Worm (Caenorhabditis elegans) whole organism, L2 larva: ENCODE measurements around the gene B0294.3.

Experiments
- C34F6.9 ChIP-seq: fragments of 150-350 bp; optimal IDR thresholded peaks from 2 replicates; lab custom pipeline; 2014; ENCODE audit warnings: missing biosample characterization, missing genetic modification characterization
- F13H6.1 ChIP-seq: sonication (generic microtip); optimal IDR thresholded peaks from 2 replicates; lab custom pipeline; 2016; ENCODE audit warnings: missing genetic modification characterization, missing compliant biosample characterization
- R02D3.7 ChIP-seq: fragments of 150-350 bp; optimal IDR thresholded peaks from 2 replicates; lab custom pipeline; 2014; ENCODE audit warnings: missing biosample characterization, missing genetic modification characterization
- Y55F3AM.14 ChIP-seq: fragments of 200-800 bp; sonication (Bioruptor generic); optimal IDR thresholded peaks from 2 replicates; lab custom pipeline; 2018; ENCODE audit warnings: mild to moderate bottlenecking, missing genetic modification characterization, missing compliant biosample characterization
- alr-1 ChIP-seq: fragments of 150-350 bp; optimal IDR thresholded peaks from 2 replicates; lab custom pipeline; 2014; ENCODE audit warnings: missing biosample characterization, missing genetic modification characterization
- aly-2 ChIP-seq: fragments of 150-350 bp; optimal IDR thresholded peaks from 2 replicates; lab custom pipeline; 2014; ENCODE audit warnings: missing biosample characterization, missing genetic modification characterization
- ama-1 ChIP-seq: fragments of 150-350 bp; optimal IDR thresholded peaks from 2 replicates; lab custom pipeline; 2018; ENCODE audit warnings: inconsistent platforms
- blmp-1 ChIP-seq: sonication (generic microtip); optimal IDR thresholded peaks from 2 replicates; lab custom pipeline; 2017; ENCODE audit warnings: missing genetic modification characterization, mild to moderate bottlenecking, missing compliant biosample characterization, antibody characterized with exemption, moderate library complexity; ENCODE audit not compliant: insufficient read depth
- ceh-82 ChIP-seq: fragments of 150-350 bp; optimal IDR thresholded peaks from 2 replicates; lab custom pipeline; 2014; ENCODE audit warnings: missing biosample characterization, missing genetic modification characterization
- crh-2 ChIP-seq: sonication (generic microtip); optimal IDR thresholded peaks from 2 replicates; lab custom pipeline; 2017; ENCODE audit warnings: missing biosample characterization, missing genetic modification characterization
- dmd-4 ChIP-seq: sonication (generic microtip); optimal IDR thresholded peaks from 2 replicates; lab custom pipeline; 2017; ENCODE audit warnings: missing biosample characterization, missing genetic modification characterization
- egl-27 ChIP-seq: sonication (generic microtip); optimal IDR thresholded peaks from 3 replicates; lab custom pipeline; 2017; ENCODE audit warnings: missing biosample characterization, missing genetic modification reagents, missing genetic modification characterization
- elt-1 ChIP-seq: fragments of 150-350 bp; optimal IDR thresholded peaks from 2 replicates; lab custom pipeline; 2014; ENCODE audit warnings: missing biosample characterization, missing genetic modification characterization
- elt-3 ChIP-seq: sonication (generic microtip); optimal IDR thresholded peaks from 2 replicates; lab custom pipeline; 2017; ENCODE audit warnings: missing biosample characterization, missing genetic modification characterization
- fos-1 ChIP-seq: fragments of 150-350 bp; optimal IDR thresholded peaks from 2 replicates; lab custom pipeline; 2014; ENCODE audit warnings: missing biosample characterization, missing genetic modification characterization
- gmeb-1 ChIP-seq: fragments of 150-350 bp; optimal IDR thresholded peaks from 2 replicates; lab custom pipeline; 2014; ENCODE audit warnings: missing biosample characterization, missing genetic modification characterization
- lin-11 ChIP-seq: fragments of 150-350 bp; sonication (generic microtip); optimal IDR thresholded peaks from 2 replicates; lab custom pipeline; 2014; ENCODE audit warnings: missing biosample characterization, missing genetic modification characterization, inconsistent platforms, mixed read lengths
- lin-13 ChIP-seq: fragments of 150-350 bp; optimal IDR thresholded peaks from 2 replicates; lab custom pipeline; 2014; ENCODE audit warnings: missing biosample characterization, missing genetic modification reagents, missing genetic modification characterization
- lin-39 ChIP-seq: fragments of 150-350 bp; optimal IDR thresholded peaks from 2 replicates; lab custom pipeline; 2014; ENCODE audit warnings: missing biosample characterization, missing genetic modification reagents, missing genetic modification characterization
- mab-5 ChIP-seq: fragments of 150-350 bp; optimal IDR thresholded peaks from 2 replicates; lab custom pipeline; 2014; ENCODE audit warnings: missing biosample characterization, missing genetic modification characterization
- mbf-1 ChIP-seq: sonication (generic microtip); optimal IDR thresholded peaks from 2 replicates; lab custom pipeline; 2017; ENCODE audit warnings: missing biosample characterization, missing genetic modification characterization
- mdl-1 ChIP-seq, 2 experiments: fragments of 150-350 bp in 1 of 2; sonication (generic microtip) in 1 of 2; optimal IDR thresholded peaks; 2 replicates each; lab custom pipeline; 2017; ENCODE audit warnings: missing biosample characterization in 2 of 2, missing genetic modification characterization in 2 of 2
- nhr-10 ChIP-seq: sonication (generic microtip); optimal IDR thresholded peaks from 2 replicates; lab custom pipeline; 2017; ENCODE audit warnings: missing biosample characterization, missing genetic modification characterization
- nhr-12 ChIP-seq: fragments of 150-350 bp; optimal IDR thresholded peaks from 2 replicates; lab custom pipeline; 2014; ENCODE audit warnings: missing biosample characterization, missing genetic modification characterization
- nhr-129 ChIP-seq: fragments of 150-350 bp; optimal IDR thresholded peaks from 2 replicates; lab custom pipeline; 2014; ENCODE audit warnings: missing biosample characterization, missing genetic modification characterization
- nhr-21 ChIP-seq: fragments of 150-350 bp; optimal IDR thresholded peaks from 2 replicates; lab custom pipeline; 2014; ENCODE audit warnings: missing biosample characterization, missing genetic modification characterization
- nhr-23 ChIP-seq: fragments of 150-350 bp; optimal IDR thresholded peaks from 2 replicates; lab custom pipeline; 2014; ENCODE audit warnings: missing biosample characterization, missing genetic modification reagents, missing genetic modification characterization
- nhr-25 ChIP-seq: fragments of 150-350 bp; sonication (generic microtip); optimal IDR thresholded peaks from 3 replicates; lab custom pipeline; 2014; ENCODE audit warnings: missing biosample characterization, missing genetic modification characterization
- peb-1 ChIP-seq: fragments of 150-350 bp; optimal IDR thresholded peaks from 2 replicates; lab custom pipeline; 2014; ENCODE audit warnings: missing biosample characterization, missing genetic modification characterization
- sem-4 ChIP-seq: fragments of 150-350 bp; optimal IDR thresholded peaks from 2 replicates; lab custom pipeline; 2014; ENCODE audit warnings: missing biosample characterization, missing genetic modification reagents, missing genetic modification characterization
- skn-1 ChIP-seq: sonication (generic microtip); optimal IDR thresholded peaks from 2 replicates; lab custom pipeline; 2017; ENCODE audit warnings: missing biosample characterization, missing genetic modification characterization
- sma-3 ChIP-seq: sonication (generic microtip); optimal IDR thresholded peaks from 2 replicates; lab custom pipeline; 2016; ENCODE audit warnings: missing genetic modification reagents, missing genetic modification characterization, missing compliant biosample characterization
- sma-9 ChIP-seq, 2 experiments: fragments of 150-350 bp in 1 of 2; sonication (generic microtip) in 1 of 2; optimal IDR thresholded peaks; 2 replicates each; lab custom pipeline; 2014 to 2016; ENCODE audit warnings: missing genetic modification characterization in 2 of 2, mild to moderate bottlenecking in 1 of 2, missing biosample characterization in 1 of 2, missing compliant biosample characterization in 1 of 2, missing genetic modification reagents in 1 of 2, moderate library complexity in 1 of 2
- unc-39 ChIP-seq: fragments of 150-350 bp; optimal IDR thresholded peaks from 2 replicates; lab custom pipeline; 2014; ENCODE audit warnings: missing biosample characterization, missing genetic modification characterization
- unc-55 ChIP-seq: fragments of 150-350 bp; sonication (generic microtip); optimal IDR thresholded peaks from 3 replicates; lab custom pipeline; 2014; ENCODE audit warnings: missing biosample characterization, missing genetic modification reagents, missing genetic modification characterization
- unc-62 ChIP-seq: fragments of 150-350 bp; optimal IDR thresholded peaks from 2 replicates; lab custom pipeline; 2014; ENCODE audit warnings: missing biosample characterization, missing genetic modification reagents, missing genetic modification characterization
- zag-1 ChIP-seq: fragments of 150-350 bp; optimal IDR thresholded peaks from 2 replicates; lab custom pipeline; 2014; ENCODE audit warnings: missing biosample characterization, missing genetic modification characterization
- ztf-1 ChIP-seq: fragments of 200-800 bp; sonication (Bioruptor generic); conservative IDR thresholded peaks from 2 replicates; pipeline ENCODE4 v1.3.6; 2022; ENCODE audit warnings: missing genetic modification characterization, missing compliant biosample characterization
- ztf-4 ChIP-seq: fragments of 150-350 bp; optimal IDR thresholded peaks from 2 replicates; lab custom pipeline; 2014; ENCODE audit warnings: missing biosample characterization, missing genetic modification characterization

The B0294.3 gene

DNA sequence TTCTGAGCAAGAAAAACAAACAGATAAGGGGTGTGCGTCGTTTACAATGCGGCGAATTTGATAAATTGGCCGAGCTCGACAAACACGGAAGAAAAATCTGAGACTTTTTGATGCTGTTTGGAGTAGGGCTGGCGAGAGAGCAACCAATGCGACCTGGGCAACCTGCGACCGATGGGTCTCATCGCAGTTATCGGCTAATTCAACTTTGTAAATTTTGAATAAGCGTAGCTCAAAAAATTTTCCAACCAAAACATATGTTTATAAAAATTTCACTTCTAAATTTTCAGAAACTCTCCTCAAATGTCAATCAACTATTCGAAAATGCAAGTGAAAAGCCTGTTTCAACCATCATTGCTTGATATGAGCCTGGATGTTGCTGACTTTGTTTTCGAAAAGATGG lies at the start of gene B0294.3:
B0294.3 (plus strand) TSS at position 301 of the 400 bp plus-strand sequence.
- TF ChIP-seq lin-13 (GFP tag; lab: Kevin White, UChicago) = no peak
- TF ChIP-seq skn-1 (tag; lab: Kevin White, UChicago) = no peak
- no peak for TF ChIP-seq sma-9 (GFP tag; optimal IDR thresholded peaks at IDR 0.05; lab: Kevin White, UChicago)
- TF ChIP-seq sma-9 (tag; optimal IDR thresholded peaks at IDR 0.05; lab: Kevin White, UChicago) = no peak
- TF ChIP-seq, all 48 proteins: peak for 0

DNA sequence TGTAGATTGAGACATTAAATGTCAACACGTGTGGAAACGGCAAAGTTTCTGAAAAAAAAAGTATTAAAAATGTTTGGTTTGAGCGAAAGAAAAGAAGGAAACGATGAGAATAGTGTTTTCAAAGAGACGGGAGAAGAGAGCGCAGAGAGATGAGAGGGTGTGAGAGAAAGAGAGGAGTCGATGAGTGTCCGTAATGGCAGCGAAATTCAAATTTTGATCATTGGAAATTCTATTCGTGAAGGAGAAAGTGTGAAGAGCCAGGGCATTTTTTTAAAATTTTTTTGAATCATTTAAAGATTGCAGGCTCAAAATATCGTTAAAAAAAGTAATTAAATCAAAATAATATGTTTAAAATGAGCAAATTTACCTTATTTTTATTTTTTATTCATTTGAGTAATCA lies 46.5 kb upstream of the B0294.3 start, which contains the start of gene T26C11.4:
T26C11.4 (minus strand) TSS at position 54 of the 400 bp plus-strand sequence.
- no peak for TF ChIP-seq mdl-1 (tag; optimal IDR thresholded peaks at IDR 0.05; lab: Kevin White, UChicago)
- TF ChIP-seq C34F6.9 (tag; lab: Kevin White, UChicago) = peak; percentile 19
- no peak for TF ChIP-seq fos-1 (tag; lab: Kevin White, UChicago)
- TF ChIP-seq unc-55 = peak; percentile 26
- TF ChIP-seq ama-1 (lab: Kevin White, UChicago) = no peak
- no peak for TF ChIP-seq unc-62 (GFP tag; lab: Kevin White, UChicago)
- no peak for TF ChIP-seq sem-4 (tag; lab: Kevin White, UChicago)
- no peak for TF ChIP-seq skn-1 (tag; lab: Kevin White, UChicago)
- no peak for TF ChIP-seq sma-9 (GFP tag; optimal IDR thresholded peaks at IDR 0.05; lab: Kevin White, UChicago)
- no peak for TF ChIP-seq sma-9 (tag; optimal IDR thresholded peaks at IDR 0.05; lab: Kevin White, UChicago)
- no peak for TF ChIP-seq zag-1
- no peak for TF ChIP-seq nhr-10 (tag; lab: Kevin White, UChicago)
- TF ChIP-seq nhr-129 = no peak
- TF ChIP-seq egl-27 (tag; lab: Kevin White, UChicago) = no peak
- TF ChIP-seq ztf-1 (GFP tag; lab: Robert Waterston, UW) = no peak
- no peak for TF ChIP-seq blmp-1 (tag; lab: Kevin White, UChicago)
- no peak for TF ChIP-seq ztf-4 (tag; lab: Kevin White, UChicago)
- TF ChIP-seq R02D3.7 (tag; lab: Kevin White, UChicago) = no peak
- TF ChIP-seq gmeb-1 (tag; lab: Kevin White, UChicago) = peak; percentile 66
- no peak for TF ChIP-seq Y55F3AM.14 (GFP tag; lab: Kevin White, UChicago)
- no peak for TF ChIP-seq nhr-23
- TF ChIP-seq lin-13 (GFP tag; lab: Kevin White, UChicago) = no peak
- no peak for TF ChIP-seq dmd-4
- TF ChIP-seq unc-39 (tag; lab: Kevin White, UChicago) = no peak
- TF ChIP-seq alr-1 (tag; lab: Kevin White, UChicago) = no peak
- TF ChIP-seq nhr-12 (tag; lab: Kevin White, UChicago) = no peak
- TF ChIP-seq nhr-21 (tag; lab: Kevin White, UChicago) = no peak
- no peak for TF ChIP-seq mab-5 (tag; lab: Kevin White, UChicago)
- no peak for TF ChIP-seq crh-2
- TF ChIP-seq mbf-1 = no peak
- TF ChIP-seq aly-2 (tag; lab: Kevin White, UChicago) = no peak
- no peak for TF ChIP-seq lin-39 (tag; lab: Kevin White, UChicago)
- no peak for TF ChIP-seq elt-1 (tag; lab: Kevin White, UChicago)
- TF ChIP-seq sma-3 (GFP tag; lab: Kevin White, UChicago) = peak; percentile 0
- TF ChIP-seq nhr-25 = no peak
- peak; percentile 17 for TF ChIP-seq F13H6.1
- no peak for TF ChIP-seq lin-11 (tag; lab: Kevin White, UChicago)
- TF ChIP-seq elt-3 (tag; lab: Kevin White, UChicago) = no peak
- TF ChIP-seq peb-1 (tag; lab: Kevin White, UChicago) = no peak

DNA sequence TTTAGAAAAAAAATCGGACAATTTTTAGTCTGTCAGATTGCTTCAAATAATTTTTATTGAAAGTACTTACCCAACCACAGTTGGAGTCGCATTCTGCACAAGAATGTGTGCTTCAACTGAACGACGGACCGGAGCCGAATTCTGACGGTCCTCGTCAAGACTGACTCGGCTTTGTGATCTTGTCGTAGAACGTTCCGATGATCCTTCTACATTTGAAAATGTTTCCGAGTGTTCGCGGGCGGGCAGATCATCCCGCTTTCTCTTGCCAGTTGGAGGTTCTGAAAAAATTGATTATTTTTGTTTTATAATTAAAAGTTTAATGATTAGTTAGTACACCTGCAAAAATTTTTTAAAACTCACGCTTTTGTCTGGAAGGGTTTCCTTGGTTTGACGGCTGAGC lies 44.3 kb upstream of the B0294.3 start:
- TF ChIP-seq ceh-82 = no peak
- TF ChIP-seq nhr-10 (tag; lab: Kevin White, UChicago) = no peak
- no peak for TF ChIP-seq dmd-4

DNA sequence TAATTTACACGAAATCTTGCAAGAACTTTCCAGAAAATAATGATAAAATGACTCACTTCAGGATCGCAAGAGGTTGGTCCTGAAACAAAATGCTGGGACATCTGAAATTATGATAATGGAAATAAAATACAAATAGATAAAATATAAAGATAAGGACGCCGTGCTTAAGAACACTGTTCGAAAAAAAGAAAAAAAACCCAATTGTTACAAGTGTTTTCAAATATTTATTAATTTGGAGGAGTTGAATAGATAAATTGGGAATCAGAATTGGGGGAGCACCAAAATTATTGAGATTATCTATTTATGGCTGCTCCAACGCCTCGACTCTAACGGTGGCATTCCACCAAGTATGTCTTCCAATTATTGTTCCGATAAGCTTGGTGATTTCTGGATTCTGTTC lies 43.4 kb upstream of the B0294.3 start, which contains the start of gene ceh-41:
ceh-41 (minus strand) TSS at position 101 of the 400 bp plus-strand sequence.
- TF ChIP-seq fos-1 (tag; lab: Kevin White, UChicago) (no peak), F13H6.1 (no peak), mbf-1 (no peak), zag-1 (no peak), lin-11 (tag; lab: Kevin White, UChicago) (no peak), nhr-12 (tag; lab: Kevin White, UChicago) (no peak), ztf-1 (GFP tag; lab: Robert Waterston, UW) (no peak)
